Fruit fly (Drosophila melanogaster): ENCODE measurements around the gene Tmf.

The Tmf gene

DNA sequence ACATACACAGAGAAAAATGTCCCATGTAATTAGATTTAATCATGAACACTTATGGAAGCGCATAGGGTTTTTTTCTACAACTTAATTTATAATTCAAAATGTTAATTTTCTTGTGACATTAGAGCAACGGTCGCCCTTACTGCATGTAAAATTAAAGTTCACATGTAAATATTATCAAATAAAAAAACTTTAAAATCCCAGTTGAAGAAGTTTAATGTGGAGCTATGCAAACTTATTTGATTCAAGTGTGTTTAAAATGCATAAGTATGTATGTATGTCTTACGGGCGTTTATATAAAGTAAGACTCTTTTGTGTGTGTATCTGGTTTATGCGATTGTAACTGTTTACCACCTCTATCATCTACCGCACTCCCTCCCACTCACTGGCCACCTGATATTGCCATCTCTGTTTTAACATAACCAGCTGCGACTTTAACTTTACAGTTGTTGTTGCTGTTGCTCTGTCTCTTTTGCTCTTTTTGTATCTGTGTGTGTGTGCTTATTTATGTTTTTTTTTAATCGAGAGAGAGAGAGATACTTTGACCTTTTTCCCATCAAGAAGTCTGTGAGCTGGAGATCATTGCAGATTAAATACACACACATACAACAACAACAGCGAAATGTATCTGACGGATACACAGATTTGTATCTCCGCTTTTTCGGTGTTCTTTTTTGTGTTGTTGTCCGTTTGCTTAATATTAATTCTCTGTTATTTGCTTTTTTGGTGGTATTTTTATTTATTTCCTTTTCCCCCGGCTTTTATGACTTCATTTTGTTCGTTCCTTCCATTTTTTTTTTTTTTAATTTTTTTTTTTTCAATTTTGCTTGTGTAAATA, 11.4 kb downstream of the Tmf start (continued):
- peak; percentile 18 for TF ChIP-seq CG34376 (GFP tag; optimal IDR thresholded peaks at IDR 0.05)
- TF ChIP-seq Dip3 (GFP tag; optimal IDR thresholded peaks at IDR 0.05), result peak; percentile 18
- TF ChIP-seq Bdp1 (GFP tag; optimal IDR thresholded peaks at IDR 0.05), result peak; percentile 79
- peak; percentile 85 for TF ChIP-seq shn (GFP tag; optimal IDR thresholded peaks at IDR 0.05)
- peak; percentile 51; the same call in 2 of the 3 replicates for TF ChIP-seq zfh1 (GFP tag; IDR thresholded peaks at IDR 0.05)
- TF ChIP-seq CG2678 (tag; optimal IDR thresholded peaks at IDR 0.05), result peak; percentile 94
- peak; percentile 63 for TF ChIP-seq jumu (GFP tag; optimal IDR thresholded peaks at IDR 0.05)
- no peak for TF ChIP-seq ham (GFP tag; IDR thresholded peaks at IDR 0.05)
- peak; percentile 79 for TF ChIP-seq Fer1 (GFP tag; optimal IDR thresholded peaks at IDR 0.05)
- no peak for TF ChIP-seq TFAM (GFP tag; optimal IDR thresholded peaks at IDR 0.05)
- TF ChIP-seq CG13287 (GFP tag; IDR thresholded peaks at IDR 0.05; ENCODE audit: partially characterized antibody), result no peak
- TF ChIP-seq CG6765 (GFP tag; optimal IDR thresholded peaks at IDR 0.05), result peak; percentile 78
- peak; percentile 65 for TF ChIP-seq HHEX (GFP tag; optimal IDR thresholded peaks at IDR 0.05)
- TF ChIP-seq tll (GFP tag; optimal IDR thresholded peaks at IDR 0.05), result peak in 1 of 2 experiments; percentile 93
- peak; percentile 96 for TF ChIP-seq CG15269 (tag; optimal IDR thresholded peaks at IDR 0.05)
- TF ChIP-seq D19B (GFP tag; optimal IDR thresholded peaks at IDR 0.05), result peak; percentile 52
- TF ChIP-seq CG42726 (GFP tag; IDR thresholded peaks at IDR 0.05; ENCODE audit: partially characterized antibody), result no peak
- no peak for TF ChIP-seq tna (GFP tag; IDR thresholded peaks at IDR 0.05; ENCODE audit: partially characterized antibody)
- TF ChIP-seq trh (GFP tag; optimal IDR thresholded peaks at IDR 0.05), result peak; percentile 68
- peak; percentile 60 for TF ChIP-seq Ets97D (GFP tag; optimal IDR thresholded peaks at IDR 0.05)
- TF ChIP-seq bbx (GFP tag; IDR thresholded peaks at IDR 0.05; ENCODE audit: partially characterized antibody), result no peak
- peak; percentile 48 for TF ChIP-seq cato (GFP tag; optimal IDR thresholded peaks at IDR 0.05; ENCODE audit: borderline replicate concordance)
- TF ChIP-seq CG2889 (GFP tag; IDR thresholded peaks at IDR 0.05), result peak; percentile 75
- peak; percentile 81 for TF ChIP-seq H2.0 (GFP tag; IDR thresholded peaks at IDR 0.05)
- peak; percentile 53 for TF ChIP-seq CG12155 (GFP tag; optimal IDR thresholded peaks at IDR 0.05)
- peak; percentile 80 for TF ChIP-seq ci (GFP tag; IDR thresholded peaks at IDR 0.05)
- peak; percentile 27 for TF ChIP-seq Six4 (GFP tag; optimal IDR thresholded peaks at IDR 0.05)
- no peak for TF ChIP-seq nerfin-2 (GFP tag; IDR thresholded peaks at IDR 0.05; ENCODE audit: partially characterized antibody)
- TF ChIP-seq CG17912 (GFP tag; optimal IDR thresholded peaks at IDR 0.05), result peak; percentile 76
- TF ChIP-seq CG10321 (GFP tag; IDR thresholded peaks at IDR 0.05), result peak; percentile 75; the same call in 1 of the 2 replicates
- peak; percentile 71 for TF ChIP-seq CG13296 (GFP tag; optimal IDR thresholded peaks at IDR 0.05)
- TF ChIP-seq NK7.1 (GFP tag; optimal IDR thresholded peaks at IDR 0.05), result peak; percentile 54
- peak; percentile 25 for TF ChIP-seq CG1792 (GFP tag; optimal IDR thresholded peaks at IDR 0.05)
- peak; percentile 67 for TF ChIP-seq CG12236 (GFP tag; optimal IDR thresholded peaks at IDR 0.05)
- no peak for TF ChIP-seq Dbx (GFP tag; IDR thresholded peaks at IDR 0.05)
- TF ChIP-seq phol (tag; optimal IDR thresholded peaks at IDR 0.05), result peak; percentile 91
- no peak; the same call in none of the 2 replicates for TF ChIP-seq Oaz (GFP tag; IDR thresholded peaks at IDR 0.05)
- TF ChIP-seq zen (tag; optimal IDR thresholded peaks at IDR 0.05), result peak; percentile 40
- peak; percentile 30 for TF ChIP-seq CG8089 (GFP tag; optimal IDR thresholded peaks at IDR 0.05)
- TF ChIP-seq B-H1 (GFP tag; IDR thresholded peaks at IDR 0.05), result peak; percentile 56
- peak; percentile 84 for TF ChIP-seq bcd (GFP tag; optimal IDR thresholded peaks at IDR 0.05)
- TF ChIP-seq otp (GFP tag; IDR thresholded peaks at IDR 0.05), result 0 out of 3 replicates have a peak, but pooled peaks have one; percentile 18
- 0 out of 2 replicates have a peak, but pooled peaks have one; percentile 45 for TF ChIP-seq rib (GFP tag; IDR thresholded peaks at IDR 0.05)
- TF ChIP-seq Tbp (GFP tag; optimal IDR thresholded peaks at IDR 0.05), result no peak
- no peak for TF ChIP-seq Taf1 (GFP tag; IDR thresholded peaks at IDR 0.05)
- TF ChIP-seq lov (optimal IDR thresholded peaks at IDR 0.05), result no peak
- TF ChIP-seq lov (GFP tag; IDR thresholded peaks at IDR 0.05), result no peak
- peak; percentile 53 for TF ChIP-seq Ada2b (GFP tag; IDR thresholded peaks at IDR 0.05)
- TF ChIP-seq Ets65A (GFP tag), result peak; percentile 97

All from whole organism, embryonic.